Worm (Caenorhabditis elegans) whole organism, young adult: Measurements from ENCODE around the gene T23B7.3.

Source experiments
- F33H1.4 ChIP-seq: fragments of 200-800 bp; sonication (Bioruptor generic); IDR thresholded peaks from 2 replicates; pipeline ENCODE4 v1.3.6; 2022; ENCODE audit warnings: missing genetic modification reagents, missing genetic modification characterization, missing compliant biosample characterization
- F49E8.2 ChIP-seq: sonication (generic microtip); optimal IDR thresholded peaks from 3 replicates; lab custom pipeline; 2017; ENCODE audit warnings: missing genetic modification characterization, mild to moderate bottlenecking, missing compliant biosample characterization, antibody characterized with exemption, moderate library complexity; ENCODE audit not compliant: insufficient read depth
- F57A8.1 ChIP-seq: fragments of 200-800 bp; sonication (Bioruptor generic); optimal IDR thresholded peaks from 2 replicates; lab custom pipeline; 2018; ENCODE audit warnings: mild to moderate bottlenecking, missing genetic modification characterization, moderate library complexity, missing compliant biosample characterization
- F57C9.4 ChIP-seq: sonication (generic microtip); optimal IDR thresholded peaks from 2 replicates; lab custom pipeline; 2017; ENCODE audit warnings: mild to moderate bottlenecking, missing genetic modification characterization, missing compliant biosample characterization
- K11D2.4 ChIP-seq: fragments of 200-800 bp; sonication (Bioruptor generic); IDR thresholded peaks from 2 replicates; pipeline ENCODE4 v1.3.6; 2022; ENCODE audit warnings: missing genetic modification reagents, missing genetic modification characterization, missing compliant biosample characterization
- K12H6.12 ChIP-seq: fragments of 200-800 bp; sonication (Bioruptor generic); optimal IDR thresholded peaks from 2 replicates; lab custom pipeline; 2018; ENCODE audit warnings: mild to moderate bottlenecking, missing genetic modification characterization, missing compliant biosample characterization
- Y53F4B.3 ChIP-seq: fragments of 200-800 bp; sonication (Bioruptor generic); IDR thresholded peaks from 2 replicates; pipeline ENCODE4 v1.3.6; 2022; ENCODE audit warnings: missing genetic modification reagents, missing genetic modification characterization, missing compliant biosample characterization
- Y56A3A.18 ChIP-seq: fragments of 200-800 bp; sonication (Bioruptor generic); IDR thresholded peaks from 2 replicates; pipeline ENCODE4 v1.3.6; 2022; ENCODE audit warnings: missing genetic modification reagents, missing genetic modification characterization, missing compliant biosample characterization
- Y95B8A.8 ChIP-seq: fragments of 200-800 bp; sonication (Bioruptor generic); IDR thresholded peaks from 2 replicates; pipeline ENCODE4 v1.3.6; 2022; ENCODE audit warnings: missing genetic modification reagents, missing genetic modification characterization, missing compliant biosample characterization
- ZK185.1 ChIP-seq: sonication (generic microtip); optimal IDR thresholded peaks from 2 replicates; lab custom pipeline; 2016; ENCODE audit warnings: mild to moderate bottlenecking, missing genetic modification characterization, missing compliant biosample characterization; ENCODE audit not compliant: poor library complexity, severe bottlenecking
- ama-1 ChIP-seq, 3 experiments: fragments of 150-350 bp in 1 of 3; sonication (generic microtip) in 2 of 3; optimal IDR thresholded peaks; 2 replicates each; lab custom pipeline; 2014 to 2018; ENCODE audit warnings: missing biosample characterization in 2 of 3, missing genetic modification characterization in 2 of 3, missing genetic modification reagents in 2 of 3
- atf-7 ChIP-seq: sonication (generic microtip); optimal IDR thresholded peaks from 2 replicates; lab custom pipeline; 2017; ENCODE audit warnings: mild to moderate bottlenecking, missing genetic modification characterization, missing compliant biosample characterization
- attf-6 ChIP-seq: fragments of 200-800 bp; sonication (Bioruptor generic); IDR thresholded peaks from 2 replicates; pipeline ENCODE4 v1.3.6; 2022; ENCODE audit warnings: missing genetic modification reagents, missing genetic modification characterization, missing compliant biosample characterization
- ccch-3 ChIP-seq: fragments of 200-800 bp; sonication (Bioruptor generic); optimal IDR thresholded peaks from 2 replicates; lab custom pipeline; 2018; ENCODE audit warnings: mild to moderate bottlenecking, missing genetic modification characterization, missing compliant biosample characterization
- cebp-1 ChIP-seq, 2 experiments: fragments of 200-800 bp in 1 of 2; sonication (Bioruptor generic) in 1 of 2; sonication (generic microtip) in 1 of 2; IDR thresholded peaks in 1 of 2; optimal IDR thresholded peaks in 1 of 2; 2 replicates each; pipeline versions ENCODE4 v1.3.6 to Lab custom; 2017 to 2022; ENCODE audit warnings: missing compliant biosample characterization in 2 of 2, missing genetic modification characterization in 2 of 2, mild to moderate bottlenecking in 1 of 2, missing genetic modification reagents in 1 of 2, moderate library complexity in 1 of 2
- cebp-2 ChIP-seq: fragments of 200-800 bp; sonication (Bioruptor generic); IDR thresholded peaks from 2 replicates; pipeline ENCODE4 v1.3.6; 2022; ENCODE audit warnings: missing genetic modification characterization, missing compliant biosample characterization
- ceh-27 ChIP-seq: fragments of 200-800 bp; sonication (Bioruptor generic); optimal IDR thresholded peaks from 2 replicates; lab custom pipeline; 2018; ENCODE audit warnings: mild to moderate bottlenecking, missing genetic modification characterization, moderate library complexity, missing compliant biosample characterization
- ceh-79 ChIP-seq: sonication (generic microtip); optimal IDR thresholded peaks from 2 replicates; lab custom pipeline; 2017; ENCODE audit warnings: mild to moderate bottlenecking, missing genetic modification characterization, missing compliant biosample characterization
- ceh-91 ChIP-seq: fragments of 200-800 bp; sonication (Bioruptor generic); IDR thresholded peaks from 2 replicates; pipeline ENCODE4 v1.3.6; 2022; ENCODE audit warnings: missing genetic modification reagents, missing genetic modification characterization, missing compliant biosample characterization
- dpl-1 ChIP-seq: fragments of 150-350 bp; optimal IDR thresholded peaks from 2 replicates; lab custom pipeline; 2014; ENCODE audit warnings: missing biosample characterization, missing genetic modification reagents, missing genetic modification characterization
- egrh-3 ChIP-seq: fragments of 200-800 bp; sonication (Bioruptor generic); IDR thresholded peaks from 2 replicates; pipeline ENCODE4 v1.3.6; 2022; ENCODE audit warnings: missing genetic modification reagents, missing genetic modification characterization, missing compliant biosample characterization
- ets-4 ChIP-seq: fragments of 200-800 bp; sonication (Bioruptor generic); optimal IDR thresholded peaks from 2 replicates; lab custom pipeline; 2018; ENCODE audit warnings: mild to moderate bottlenecking, missing genetic modification characterization, missing compliant biosample characterization
- fkh-3 ChIP-seq: sonication (generic microtip); optimal IDR thresholded peaks from 2 replicates; lab custom pipeline; 2016; ENCODE audit warnings: mild to moderate bottlenecking, missing genetic modification characterization, missing compliant biosample characterization
- gei-17 ChIP-seq: fragments of 200-800 bp; sonication (Bioruptor generic); optimal IDR thresholded peaks from 2 replicates; lab custom pipeline; 2018; ENCODE audit warnings: mild to moderate bottlenecking, missing genetic modification characterization, missing compliant biosample characterization
- hlh-12 ChIP-seq: sonication (generic microtip); optimal IDR thresholded peaks from 2 replicates; lab custom pipeline; 2016; ENCODE audit warnings: missing genetic modification characterization, missing compliant biosample characterization
- hlh-26 ChIP-seq: fragments of 200-800 bp; sonication (Bioruptor generic); conservative IDR thresholded peaks from 2 replicates; pipeline ENCODE4 v1.3.6; 2022; ENCODE audit warnings: missing genetic modification reagents, missing genetic modification characterization, missing compliant biosample characterization
- hrde-1 ChIP-seq: sonication (generic microtip); optimal IDR thresholded peaks from 2 replicates; lab custom pipeline; 2016; ENCODE audit warnings: missing genetic modification characterization, mild to moderate bottlenecking, missing compliant biosample characterization, moderate library complexity, missing genotype, missing genetic modification reagents, borderline replicate concordance
- lin-26 ChIP-seq: fragments of 200-800 bp; sonication (Bioruptor generic); IDR thresholded peaks from 2 replicates; pipeline ENCODE4 v1.3.6; 2022; ENCODE audit warnings: missing genetic modification reagents, missing genetic modification characterization, missing compliant biosample characterization
- lin-40 ChIP-seq: sonication (generic microtip); optimal IDR thresholded peaks from 2 replicates; lab custom pipeline; 2016; ENCODE audit warnings: missing genetic modification characterization, mild to moderate bottlenecking, missing compliant biosample characterization, missing genotype, missing genetic modification reagents
- lin-54 ChIP-seq: fragments of 200-800 bp; sonication (Bioruptor generic); optimal IDR thresholded peaks from 2 replicates; lab custom pipeline; 2018; ENCODE audit warnings: mild to moderate bottlenecking, missing genetic modification characterization, missing compliant biosample characterization
- lir-1 ChIP-seq: fragments of 200-800 bp; sonication (Bioruptor generic); conservative IDR thresholded peaks from 2 replicates; pipeline ENCODE4 v1.3.6; 2022; ENCODE audit warnings: missing genetic modification reagents, missing genetic modification characterization, missing compliant biosample characterization
- lsy-27 ChIP-seq: sonication (generic microtip); optimal IDR thresholded peaks from 2 replicates; lab custom pipeline; 2017; ENCODE audit warnings: missing genetic modification characterization, mild to moderate bottlenecking, missing compliant biosample characterization, antibody characterized with exemption, missing genotype, borderline replicate concordance; ENCODE audit not compliant: insufficient read depth
- madf-6 ChIP-seq: fragments of 200-800 bp; sonication (Bioruptor generic); IDR thresholded peaks from 2 replicates; pipeline ENCODE4 v1.3.6; 2022; ENCODE audit warnings: missing genetic modification reagents, missing genetic modification characterization, missing compliant biosample characterization
- madf-8 ChIP-seq: fragments of 200-800 bp; sonication (Bioruptor generic); conservative IDR thresholded peaks from 2 replicates; pipeline ENCODE4 v1.3.6; 2022; ENCODE audit warnings: missing genetic modification reagents, missing genetic modification characterization, missing compliant biosample characterization
- nhr-179 ChIP-seq: sonication (generic microtip); optimal IDR thresholded peaks from 2 replicates; lab custom pipeline; 2016; ENCODE audit warnings: mild to moderate bottlenecking, missing genetic modification characterization, missing compliant biosample characterization
- pha-4 ChIP-seq: fragments of 150-350 bp; sonication (generic microtip); optimal IDR thresholded peaks from 2 replicates; lab custom pipeline; 2014; ENCODE audit warnings: missing biosample characterization, missing genetic modification reagents, missing genetic modification characterization
- rpc-1 ChIP-seq, 2 experiments: fragments of 150-350 bp in 1 of 2; sonication (generic microtip) in 1 of 2; optimal IDR thresholded peaks; 2 replicates each; lab custom pipeline; 2014 to 2018; ENCODE audit warnings: missing biosample characterization in 1 of 2, missing genetic modification characterization in 1 of 2, missing genetic modification reagents in 1 of 2, missing genotype in 1 of 2
- snpc-1.1 ChIP-seq: sonication (generic microtip); optimal IDR thresholded peaks from 2 replicates; lab custom pipeline; 2017; ENCODE audit warnings: missing genetic modification characterization, mild to moderate bottlenecking, missing compliant biosample characterization, antibody characterized with exemption, moderate library complexity, missing genotype, missing genetic modification reagents; ENCODE audit not compliant: insufficient read depth
- snpc-3.4 ChIP-seq: sonication (generic microtip); optimal IDR thresholded peaks from 2 replicates; lab custom pipeline; 2017; ENCODE audit warnings: missing genetic modification characterization, mild to moderate bottlenecking, missing compliant biosample characterization, antibody characterized with exemption, moderate library complexity, missing genotype, missing genetic modification reagents
- sptf-2 ChIP-seq: fragments of 200-800 bp; sonication (Bioruptor generic); optimal IDR thresholded peaks from 2 replicates; lab custom pipeline; 2018; ENCODE audit warnings: mild to moderate bottlenecking, missing genetic modification characterization, missing compliant biosample characterization
- tlf-1 ChIP-seq: fragments of 200-800 bp; sonication (Bioruptor generic); optimal IDR thresholded peaks from 2 replicates; lab custom pipeline; 2018; ENCODE audit warnings: mild to moderate bottlenecking, missing genetic modification characterization, missing compliant biosample characterization
- zfh-2 ChIP-seq: fragments of 200-800 bp; sonication (Bioruptor generic); conservative IDR thresholded peaks from 2 replicates; pipeline ENCODE4 v1.3.6; 2022; ENCODE audit warnings: missing genetic modification reagents, missing genetic modification characterization, missing compliant biosample characterization
- ztf-26 ChIP-seq: sonication (generic microtip); optimal IDR thresholded peaks from 2 replicates; lab custom pipeline; 2017; ENCODE audit warnings: missing genetic modification characterization, missing compliant biosample characterization

Gene T23B7.3

ce11 chrII:4869793-4870343 is 19.9 kb downstream of the T23B7.3 start:
- TF ChIP-seq ceh-27 (GFP tag; lab: Kevin White, UChicago), result no peak
- TF ChIP-seq snpc-1.1, result no peak
- TF ChIP-seq snpc-3.4 (tag; lab: Kevin White, UChicago), result no peak
- TF ChIP-seq F33H1.4 (GFP tag; lab: Robert Waterston, UW), result no peak
- TF ChIP-seq gei-17 (GFP tag; lab: Kevin White, UChicago), result no peak
- no peak for TF ChIP-seq ama-1 (optimal IDR thresholded peaks at IDR 0.05; lab: Kevin White, UChicago)
- no peak for TF ChIP-seq ama-1 (GFP tag; optimal IDR thresholded peaks at IDR 0.05; lab: Kevin White, UChicago)
- no peak for TF ChIP-seq dpl-1
- no peak for TF ChIP-seq nhr-179 (tag; lab: Kevin White, UChicago)
- TF ChIP-seq fkh-3 (tag; lab: Kevin White, UChicago), result no peak
- no peak for TF ChIP-seq madf-6
- TF ChIP-seq cebp-2, result no peak
- TF ChIP-seq lin-26 (GFP tag; lab: Robert Waterston, UW), result 0 out of 2 replicates have a peak, but pooled peaks have one; percentile 32
- peak; percentile 89 for TF ChIP-seq egrh-3
- peak; percentile 93 for TF ChIP-seq zfh-2
- no peak for TF ChIP-seq K12H6.12 (tag; lab: Kevin White, UChicago)
- TF ChIP-seq ceh-91 (GFP tag; lab: Robert Waterston, UW), result no peak
- no peak for TF ChIP-seq pha-4 (tag; lab: Kevin White, UChicago)
- TF ChIP-seq atf-7 (tag; lab: Kevin White, UChicago), result no peak
- no peak for TF ChIP-seq F57A8.1
- TF ChIP-seq hlh-26 (GFP tag; lab: Robert Waterston, UW), result 0 out of 2 replicates have a peak, but pooled peaks have one; percentile 11
- TF ChIP-seq lsy-27 (tag; lab: Kevin White, UChicago), result no peak
- no peak for TF ChIP-seq Y53F4B.3 (GFP tag; lab: Robert Waterston, UW)
- TF ChIP-seq Y95B8A.8 (GFP tag; lab: Robert Waterston, UW), result no peak
- TF ChIP-seq ztf-26 (tag; lab: Kevin White, UChicago), result peak; percentile 1
- TF ChIP-seq hlh-12, result no peak
- TF ChIP-seq Y56A3A.18, result no peak
- TF ChIP-seq ets-4 (GFP tag; lab: Kevin White, UChicago), result no peak
- TF ChIP-seq K11D2.4, result 0 out of 2 replicates have a peak, but pooled peaks have one; percentile 46
- no peak for TF ChIP-seq madf-8 (GFP tag; lab: Robert Waterston, UW)
- TF ChIP-seq sptf-2, result no peak
- no peak for TF ChIP-seq ceh-79 (tag; lab: Kevin White, UChicago)
- no peak for TF ChIP-seq tlf-1
- TF ChIP-seq lin-54 (GFP tag; lab: Kevin White, UChicago), result no peak
- TF ChIP-seq lin-40 (tag; lab: Kevin White, UChicago), result no peak
- TF ChIP-seq rpc-1 (optimal IDR thresholded peaks at IDR 0.05; lab: Kevin White, UChicago), result no peak
- TF ChIP-seq rpc-1 (tag; optimal IDR thresholded peaks at IDR 0.05; lab: Kevin White, UChicago), result no peak
- no peak for TF ChIP-seq F49E8.2
- no peak for TF ChIP-seq ZK185.1 (tag; lab: Kevin White, UChicago)
- no peak for TF ChIP-seq ccch-3
- TF ChIP-seq lir-1 (GFP tag; lab: Robert Waterston, UW), result no peak
- TF ChIP-seq attf-6, result no peak
- TF ChIP-seq cebp-1 (GFP tag; IDR thresholded peaks at IDR 0.05; lab: Robert Waterston, UW), result no peak
- TF ChIP-seq cebp-1 (tag; optimal IDR thresholded peaks at IDR 0.05; lab: Kevin White, UChicago), result no peak
- no peak for TF ChIP-seq hrde-1 (tag; lab: Kevin White, UChicago)
- no peak for TF ChIP-seq F57C9.4 (tag; lab: Kevin White, UChicago)
- TF ChIP-seq, all 124 proteins: peak for 6
